Fruit fly (Drosophila melanogaster) Kc167 (cell line): ENCODE data around the gene olf413.

Source experiments
- Myc ChIP-seq: fragments of >200 bp; optimal IDR thresholded peaks from 2 replicates; lab custom pipeline; 2017; ENCODE audit warnings: missing external identifiers
- Sin3A ChIP-seq: fragments of >200 bp; optimal IDR thresholded peaks from 2 replicates; lab custom pipeline; 2018; ENCODE audit warnings: missing external identifiers
- h ChIP-seq: fragments of >200 bp; optimal IDR thresholded peaks from 3 replicates; lab custom pipeline; 2018; ENCODE audit warnings: missing external identifiers
- psq ChIP-seq: fragments of >200 bp; optimal IDR thresholded peaks from 2 replicates; lab custom pipeline; 2017; ENCODE audit warnings: missing external identifiers
- ttk ChIP-seq: sonication (Bioruptor generic); optimal IDR thresholded peaks from 2 replicates; lab custom pipeline; 2017; ENCODE audit warnings: missing external identifiers

- TF ChIP-seq Sin3A (lab: Kevin White, UChicago) (no peak), h (lab: Kevin White, UChicago) (no peak), Myc (lab: Kevin White, UChicago) (no peak), psq (no peak), ttk (lab: Kevin White, UChicago) (no peak)
Measured at dm6 chr3L:22192925-22193305, 57.0 kb downstream of the olf413 start.
